Fruit fly (Drosophila melanogaster) whole organism, embryonic: ENCODE data around the gene Cngl.
A peak's percentile ranks its signal among the peaks of the same experiment; 100 is the strongest.

ENCODE experiments used
- Antp ChIP-seq: fragments of 200-800 bp; sonication (Bioruptor generic); optimal IDR thresholded peaks from 3 replicates; lab custom pipeline; 2016; ENCODE audit warnings: missing biosample characterization, missing genetic modification characterization
- Asciz ChIP-seq: fragments of 200-800 bp; sonication (Bioruptor generic); optimal IDR thresholded peaks from 2 replicates; lab custom pipeline; 2017; ENCODE audit warnings: missing biosample characterization, mild to moderate bottlenecking, missing genetic modification characterization, missing genetic modification reagents
- Awh ChIP-seq: fragments of 200-800 bp; sonication (Bioruptor generic); IDR thresholded peaks from 2 replicates; pipeline ENCODE4, ENCODE4 v1.3.6; 2022; ENCODE audit warnings: missing biosample characterization, missing genetic modification characterization
- BEAF-32 ChIP-seq: fragments of 200-800 bp; sonication (Bioruptor generic); optimal IDR thresholded peaks from 3 replicates; lab custom pipeline; 2017; ENCODE audit warnings: missing biosample characterization, missing genetic modification characterization, mild to moderate bottlenecking, moderate library complexity, missing genetic modification reagents
- CG10366 ChIP-seq: fragments of 200-800 bp; sonication (Bioruptor generic); IDR thresholded peaks from 2 replicates; pipeline ENCODE4 v1.3.6; 2022; ENCODE audit warnings: missing biosample characterization, missing genetic modification characterization
- CG11093 ChIP-seq: fragments of 200-800 bp; sonication (Bioruptor generic); IDR thresholded peaks from 3 replicates; pipeline ENCODE4 v1.3.6; 2022; ENCODE audit warnings: missing biosample characterization, missing genetic modification characterization
- CG11696 ChIP-seq: fragments of 200-800 bp; sonication (Bioruptor generic); IDR thresholded peaks from 2 replicates; pipeline ENCODE4 v1.3.6; 2022; ENCODE audit warnings: missing biosample characterization, missing genetic modification characterization
- CG13894 ChIP-seq: fragments of 200-800 bp; sonication (Bioruptor generic); optimal IDR thresholded peaks from 3 replicates; lab custom pipeline; 2018; ENCODE audit warnings: missing biosample characterization, mild to moderate bottlenecking, missing genetic modification characterization, moderate library complexity
- CG17829 ChIP-seq: fragments of 200-800 bp; optimal IDR thresholded peaks from 2 replicates; lab custom pipeline; 2019; ENCODE audit warnings: missing biosample characterization, mild to moderate bottlenecking, missing genetic modification characterization, moderate library complexity
- CG2116 ChIP-seq: fragments of 200-800 bp; sonication (Bioruptor generic); optimal IDR thresholded peaks from 3 replicates; lab custom pipeline; 2018; ENCODE audit warnings: missing biosample characterization, mild to moderate bottlenecking, missing genetic modification characterization
- CG2199 ChIP-seq: fragments of 200-800 bp; sonication (Bioruptor generic); IDR thresholded peaks from 3 replicates; pipeline ENCODE4 v1.3.6; 2022; ENCODE audit warnings: missing biosample characterization, missing genetic modification characterization
- CG2678 ChIP-seq: fragments of 200-800 bp; sonication (Bioruptor generic); optimal IDR thresholded peaks from 3 replicates; lab custom pipeline; 2019; ENCODE audit warnings: missing biosample characterization, mild to moderate bottlenecking, missing genetic modification characterization, moderate library complexity
- CG30403 ChIP-seq: fragments of 200-800 bp; sonication (Bioruptor generic); optimal IDR thresholded peaks from 3 replicates; lab custom pipeline; 2016; ENCODE audit warnings: missing biosample characterization, missing genetic modification characterization
- CG3726 ChIP-seq: fragments of 200-800 bp; sonication (Bioruptor generic); IDR thresholded peaks from 3 replicates; pipeline ENCODE4, ENCODE4 v1.3.6; 2022; ENCODE audit warnings: missing biosample characterization, missing genetic modification characterization
- CG7556 ChIP-seq: fragments of 200-800 bp; sonication (Bioruptor generic); optimal IDR thresholded peaks from 2 replicates; lab custom pipeline; 2017; ENCODE audit warnings: missing biosample characterization, mild to moderate bottlenecking, missing genetic modification characterization
- CG8290 ChIP-seq, 3 experiments: fragments of 200-800 bp; sonication (Bioruptor generic); optimal IDR thresholded peaks; 2 replicates each; lab custom pipeline; 2016 to 2019; ENCODE audit warnings: missing biosample characterization in 3 of 3, missing genetic modification characterization in 3 of 3, mild to moderate bottlenecking in 2 of 3, moderate library complexity in 1 of 3
- CG9609 ChIP-seq: fragments of 200-800 bp; sonication (Bioruptor generic); optimal IDR thresholded peaks from 3 replicates; lab custom pipeline; 2016; ENCODE audit warnings: missing biosample characterization, missing genetic modification characterization
- Chrac-16 ChIP-seq: fragments of 200-800 bp; sonication (Bioruptor generic); optimal IDR thresholded peaks from 3 replicates; lab custom pipeline; 2016; ENCODE audit warnings: missing biosample characterization, missing genetic modification characterization
- Deaf1 ChIP-seq: fragments of 200-800 bp; optimal IDR thresholded peaks from 3 replicates; lab custom pipeline; 2019; ENCODE audit warnings: missing biosample characterization, mild to moderate bottlenecking, missing genetic modification characterization, moderate library complexity
- Dip3 ChIP-seq: fragments of 200-800 bp; sonication (Bioruptor generic); optimal IDR thresholded peaks from 3 replicates; lab custom pipeline; 2016; ENCODE audit warnings: missing biosample characterization, missing genetic modification characterization
- E2f1 ChIP-seq: fragments of 200-800 bp; sonication (Bioruptor generic); IDR thresholded peaks from 2 replicates; pipeline ENCODE4 v1.3.6; 2022; ENCODE audit warnings: missing biosample characterization, missing genetic modification characterization
- Ets97D ChIP-seq: fragments of 200-800 bp; sonication (Bioruptor generic); optimal IDR thresholded peaks from 3 replicates; lab custom pipeline; 2016; ENCODE audit warnings: missing biosample characterization, missing genetic modification characterization
- Fer3 ChIP-seq: fragments of 200-800 bp; sonication (Bioruptor generic); optimal IDR thresholded peaks from 2 replicates; lab custom pipeline; 2018; ENCODE audit warnings: missing biosample characterization, mild to moderate bottlenecking, missing genetic modification characterization, moderate library complexity
- Hr51 ChIP-seq, 2 experiments: fragments of 200-800 bp; sonication (Bioruptor generic); optimal IDR thresholded peaks; 2 replicates in 1 of 2; 3 replicates in 1 of 2; lab custom pipeline; 2016 to 2018; ENCODE audit warnings: missing biosample characterization in 2 of 2, missing genetic modification characterization in 2 of 2, mild to moderate bottlenecking in 1 of 2, moderate library complexity in 1 of 2
- Hsf ChIP-seq: fragments of 200-800 bp; sonication (Bioruptor generic); optimal IDR thresholded peaks from 3 replicates; lab custom pipeline; 2016; ENCODE audit warnings: missing biosample characterization, missing genetic modification characterization
- Mrtf ChIP-seq: fragments of 200-800 bp; sonication (Bioruptor generic); IDR thresholded peaks from 3 replicates; pipeline ENCODE4 v1.3.6; 2022; ENCODE audit warnings: missing biosample characterization, missing genetic modification characterization
- Neu2 ChIP-seq: fragments of 200-800 bp; sonication (Bioruptor generic); optimal IDR thresholded peaks from 3 replicates; lab custom pipeline; 2016; ENCODE audit warnings: missing biosample characterization, missing genetic modification characterization, borderline replicate concordance
- Pdp1 ChIP-seq, 2 experiments: fragments of 200-800 bp; sonication (Bioruptor generic); optimal IDR thresholded peaks; 3 replicates each; lab custom pipeline; 2016; ENCODE audit warnings: missing biosample characterization in 2 of 2, missing genetic modification characterization in 2 of 2, mild to moderate bottlenecking in 1 of 2, moderate library complexity in 1 of 2
- Sox100B ChIP-seq: fragments of 200-800 bp; sonication (Bioruptor generic); optimal IDR thresholded peaks from 3 replicates; lab custom pipeline; 2018; ENCODE audit warnings: missing biosample characterization, mild to moderate bottlenecking, missing genetic modification characterization
- ato ChIP-seq: fragments of 200-800 bp; sonication (Bioruptor generic); IDR thresholded peaks from 2 replicates; pipeline ENCODE4 v1.3.6; 2022; ENCODE audit warnings: missing biosample characterization, missing genetic modification characterization; ENCODE audit not compliant: partially characterized antibody
- bigmax ChIP-seq: fragments of 200-800 bp; sonication (Bioruptor generic); optimal IDR thresholded peaks from 2 replicates; lab custom pipeline; 2018; ENCODE audit warnings: missing biosample characterization, mild to moderate bottlenecking, missing genetic modification characterization
- cato ChIP-seq: fragments of 200-800 bp; sonication (Bioruptor generic); optimal IDR thresholded peaks from 2 replicates; lab custom pipeline; 2016; ENCODE audit warnings: missing biosample characterization, missing genetic modification characterization, borderline replicate concordance
- corto ChIP-seq: fragments of 200-800 bp; sonication (Bioruptor generic); optimal IDR thresholded peaks from 2 replicates; lab custom pipeline; 2016; ENCODE audit warnings: missing biosample characterization, mild to moderate bottlenecking, missing genetic modification characterization, moderate library complexity
- crp ChIP-seq, 2 experiments: fragments of 200-800 bp; sonication (Bioruptor generic); optimal IDR thresholded peaks; 2 replicates in 1 of 2; 3 replicates in 1 of 2; lab custom pipeline; 2017; ENCODE audit warnings: missing biosample characterization in 2 of 2, missing genetic modification characterization in 2 of 2, mild to moderate bottlenecking in 1 of 2, moderate library complexity in 1 of 2
- emc ChIP-seq: fragments of 200-800 bp; sonication (Bioruptor generic); optimal IDR thresholded peaks from 2 replicates; lab custom pipeline; 2016; ENCODE audit warnings: missing biosample characterization, missing genetic modification characterization
- exex ChIP-seq: fragments of 200-800 bp; sonication (Bioruptor generic); optimal IDR thresholded peaks from 4 replicates; lab custom pipeline; 2018; ENCODE audit warnings: missing biosample characterization, mild to moderate bottlenecking, missing genetic modification characterization, moderate library complexity
- eyg ChIP-seq: fragments of 200-800 bp; sonication (Bioruptor generic); optimal IDR thresholded peaks from 3 replicates; lab custom pipeline; 2016; ENCODE audit warnings: missing biosample characterization, missing genetic modification characterization
- gcm ChIP-seq: fragments of 200-800 bp; sonication (Bioruptor generic); optimal IDR thresholded peaks from 2 replicates; lab custom pipeline; 2019; ENCODE audit warnings: missing biosample characterization, mild to moderate bottlenecking, missing genetic modification characterization, moderate library complexity
- kni ChIP-seq: fragments of 200-800 bp; sonication (Bioruptor generic); optimal IDR thresholded peaks from 3 replicates; lab custom pipeline; 2017; ENCODE audit warnings: mild to moderate bottlenecking, missing biosample characterization, missing genetic modification reagents, missing genetic modification characterization
- lov ChIP-seq, 2 experiments: fragments of 200-800 bp in 1 of 2; fragments of >200 bp in 1 of 2; sonication (Bioruptor generic) in 1 of 2; IDR thresholded peaks in 1 of 2; optimal IDR thresholded peaks in 1 of 2; 2 replicates in 1 of 2; 3 replicates in 1 of 2; pipeline versions ENCODE4 v1.3.6 to Lab custom; 2017 to 2022; ENCODE audit warnings: missing biosample characterization in 1 of 2, missing genetic modification characterization in 1 of 2
- mam ChIP-seq: fragments of 200-800 bp; sonication (Bioruptor generic); optimal IDR thresholded peaks from 3 replicates; lab custom pipeline; 2016; ENCODE audit warnings: missing biosample characterization, missing genetic modification characterization
- nerfin-2 ChIP-seq: fragments of 200-800 bp; sonication (Bioruptor generic); IDR thresholded peaks from 2 replicates; pipeline ENCODE4 v1.3.6; 2022; ENCODE audit warnings: missing biosample characterization, missing genetic modification characterization; ENCODE audit not compliant: partially characterized antibody
- org-1 ChIP-seq: fragments of 200-800 bp; sonication (Bioruptor generic); optimal IDR thresholded peaks from 2 replicates; lab custom pipeline; 2017; ENCODE audit warnings: missing biosample characterization, missing genetic modification characterization
- pita ChIP-seq: fragments of 200-800 bp; sonication (Bioruptor generic); optimal IDR thresholded peaks from 2 replicates; lab custom pipeline; 2017; ENCODE audit warnings: missing biosample characterization, mild to moderate bottlenecking, missing genetic modification characterization
- row ChIP-seq: fragments of 200-800 bp; sonication (Bioruptor generic); IDR thresholded peaks from 3 replicates; pipeline ENCODE4 v1.3.6; 2022; ENCODE audit warnings: missing biosample characterization, missing genetic modification characterization
- slou ChIP-seq: fragments of 200-800 bp; sonication (Bioruptor generic); optimal IDR thresholded peaks from 3 replicates; lab custom pipeline; 2016; ENCODE audit warnings: missing biosample characterization, missing genetic modification characterization
- tgo ChIP-seq: fragments of 200-800 bp; sonication (Bioruptor generic); IDR thresholded peaks from 3 replicates; pipeline ENCODE4 v1.3.6; 2022; ENCODE audit warnings: missing biosample characterization, missing genetic modification characterization
- tup ChIP-seq: fragments of 200-800 bp; sonication (Bioruptor generic); optimal IDR thresholded peaks from 2 replicates; lab custom pipeline; 2016; ENCODE audit warnings: missing biosample characterization, mild to moderate bottlenecking, missing genetic modification characterization, moderate library complexity
- vvl ChIP-seq: fragments of 200-800 bp; sonication (Bioruptor generic); IDR thresholded peaks from 2 replicates; pipeline ENCODE4 v1.3.6; 2022; ENCODE audit warnings: missing biosample characterization, missing genetic modification characterization

The Cngl gene

DNA sequence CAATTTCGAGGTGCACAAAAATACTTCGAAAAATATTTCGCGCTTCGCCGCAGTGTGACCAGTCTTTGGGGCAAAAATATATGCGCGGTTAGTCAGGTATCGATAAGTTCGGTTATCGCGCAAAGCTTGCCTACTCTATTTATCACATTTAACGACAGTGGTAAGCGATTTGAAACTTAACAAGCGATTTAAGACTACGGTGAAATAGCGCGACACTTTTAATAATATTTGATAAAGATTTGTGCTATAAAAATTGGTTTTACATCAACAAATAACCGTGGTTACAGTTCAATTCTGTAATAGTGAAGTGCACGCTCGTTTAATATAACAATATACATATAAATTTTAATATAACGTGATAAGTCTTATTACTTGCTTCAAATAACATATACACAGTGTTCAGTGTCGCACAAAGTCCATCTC is 34.3 kb upstream of the Cngl start, which contains the start of gene mh (continued):
- TF ChIP-seq vvl (GFP tag; lab: Robert Waterston, UW) (peak; percentile 15; the same call in 1 of the 2 replicates), CG17829 (tag; lab: Kevin White, UChicago) (peak; percentile 9), tgo (GFP tag; lab: Robert Waterston, UW) (peak; percentile 26; the same call in 1 of the 3 replicates), kni (GFP tag; lab: Kevin White, UChicago) (no peak), Deaf1 (tag; lab: Kevin White, UChicago) (no peak), bigmax (GFP tag; lab: Kevin White, UChicago) (no peak), org-1 (GFP tag; lab: Kevin White, UChicago) (no peak), CG11696 (no peak), Dip3 (GFP tag; lab: Kevin White, UChicago) (no peak), emc (GFP tag; lab: Kevin White, UChicago) (no peak), Ets97D (peak; percentile 43), exex (no peak), CG9609 (GFP tag; lab: Kevin White, UChicago) (no peak), eyg (GFP tag; lab: Kevin White, UChicago) (no peak), gcm (no peak), corto (GFP tag; lab: Kevin White, UChicago) (no peak), CG10366 (GFP tag; lab: Robert Waterston, UW) (no peak), BEAF-32 (GFP tag; lab: Kevin White, UChicago) (peak; percentile 73), Hr51 (GFP tag; optimal IDR thresholded peaks at IDR 0.05; lab: Kevin White, UChicago) (no peak), Hsf (GFP tag; lab: Kevin White, UChicago) (peak; percentile 30), Pdp1 (GFP tag; optimal IDR thresholded peaks at IDR 0.05; lab: Kevin White, UChicago) (no peak), Mrtf (GFP tag; lab: Robert Waterston, UW) (no peak), Fer3 (tag; lab: Kevin White, UChicago) (no peak), slou (GFP tag; lab: Kevin White, UChicago) (no peak), CG2678 (no peak), CG13894 (no peak), CG2199 (no peak), pita (no peak), row (GFP tag; lab: Robert Waterston, UW) (peak; percentile 57), CG8290 (GFP tag; optimal IDR thresholded peaks at IDR 0.05; lab: Kevin White, UChicago) (no peak), CG8290 (tag; optimal IDR thresholded peaks at IDR 0.05; lab: Kevin White, UChicago) (no peak), Sox100B (GFP tag; lab: Kevin White, UChicago) (no peak), ato (GFP tag; lab: Robert Waterston, UW) (no peak; the same call in 1 of the 2 replicates), Chrac-16 (GFP tag; lab: Kevin White, UChicago) (peak; percentile 34), CG11093 (GFP tag; lab: Robert Waterston, UW) (no peak), CG3726 (no peak), CG2116 (peak; percentile 45), Asciz (GFP tag; lab: Kevin White, UChicago) (no peak), Awh (GFP tag; lab: Robert Waterston, UW) (no peak), Antp (GFP tag; lab: Kevin White, UChicago) (no peak), CG30403 (peak; percentile 52), Neu2 (GFP tag; lab: Kevin White, UChicago) (no peak), mam (GFP tag; lab: Kevin White, UChicago) (peak; percentile 10), crp (GFP tag; optimal IDR thresholded peaks at IDR 0.05; lab: Kevin White, UChicago) (peak in 1 of 2 experiments; percentile 42), tup (no peak), cato (GFP tag; lab: Kevin White, UChicago) (no peak), CG7556 (GFP tag; lab: Kevin White, UChicago) (no peak), nerfin-2 (no peak; the same call in 1 of the 2 replicates), E2f1 (GFP tag; lab: Robert Waterston, UW) (no peak), lov (optimal IDR thresholded peaks at IDR 0.05; lab: Kevin White, UChicago) (no peak), lov (GFP tag; IDR thresholded peaks at IDR 0.05; lab: Robert Waterston, UW) (no peak)
